Fruit fly (Drosophila melanogaster) whole organism, adult: ENCODE results near the gene qless.
A peak's percentile ranks its signal among the peaks of the same experiment; 100 is the strongest.

Source experiments
- CG11617 ChIP-seq: fragments of 200-800 bp; sonication (Bioruptor generic); optimal IDR thresholded peaks from 2 replicates; lab custom pipeline; 2017; ENCODE audit warnings: mild to moderate bottlenecking, missing biosample characterization, missing genetic modification reagents, missing genetic modification characterization
- CG12768 ChIP-seq: fragments of 200-800 bp; sonication (Bioruptor generic); optimal IDR thresholded peaks from 2 replicates; lab custom pipeline; 2017; ENCODE audit warnings: missing biosample characterization, missing genetic modification characterization, mild to moderate bottlenecking, moderate library complexity, missing genetic modification reagents
- CG14711 ChIP-seq: fragments of 200-800 bp; sonication (Bioruptor generic); optimal IDR thresholded peaks from 2 replicates; lab custom pipeline; 2018; ENCODE audit warnings: missing biosample characterization, mild to moderate bottlenecking, missing genetic modification characterization, moderate library complexity
- CG1620 ChIP-seq: fragments of 200-800 bp; sonication (Bioruptor generic); optimal IDR thresholded peaks from 2 replicates; lab custom pipeline; 2016; ENCODE audit warnings: missing biosample characterization, missing genetic modification characterization
- CG33017 ChIP-seq: fragments of 200-800 bp; sonication (Bioruptor generic); optimal IDR thresholded peaks from 2 replicates; lab custom pipeline; 2018; ENCODE audit warnings: missing biosample characterization, mild to moderate bottlenecking, missing genetic modification characterization, moderate library complexity
- CG5204 ChIP-seq: fragments of 200-800 bp; sonication (Bioruptor generic); optimal IDR thresholded peaks from 2 replicates; lab custom pipeline; 2016; ENCODE audit warnings: missing biosample characterization, missing genetic modification characterization
- CG7045 ChIP-seq: fragments of 200-800 bp; sonication (Bioruptor generic); optimal IDR thresholded peaks from 2 replicates; lab custom pipeline; 2017; ENCODE audit warnings: missing biosample characterization, mild to moderate bottlenecking, missing genetic modification characterization
- CG7101 ChIP-seq: fragments of 200-800 bp; sonication (Bioruptor generic); optimal IDR thresholded peaks from 2 replicates; lab custom pipeline; 2018; ENCODE audit warnings: missing biosample characterization, mild to moderate bottlenecking, missing genetic modification characterization, moderate library complexity
- Clk ChIP-seq: fragments of 200-800 bp; sonication (Bioruptor generic); optimal IDR thresholded peaks from 2 replicates; lab custom pipeline; 2017; ENCODE audit warnings: missing biosample characterization, missing genetic modification characterization
- Crg-1 ChIP-seq: fragments of 200-800 bp; sonication (Bioruptor generic); optimal IDR thresholded peaks from 2 replicates; lab custom pipeline; 2016; ENCODE audit warnings: missing biosample characterization, missing genetic modification characterization
- Hr96 ChIP-seq: fragments of 200-800 bp; sonication (Bioruptor generic); optimal IDR thresholded peaks from 2 replicates; lab custom pipeline; 2016; ENCODE audit warnings: missing biosample characterization, missing genetic modification characterization
- Mnt ChIP-seq: fragments of 200-800 bp; sonication (Bioruptor generic); optimal IDR thresholded peaks from 2 replicates; lab custom pipeline; 2016; ENCODE audit warnings: missing biosample characterization, mild to moderate bottlenecking, missing genetic modification characterization
- bab1 ChIP-seq: fragments of 200-800 bp; sonication (Bioruptor generic); optimal IDR thresholded peaks from 3 replicates; lab custom pipeline; 2019; ENCODE audit warnings: missing biosample characterization, mild to moderate bottlenecking, missing genetic modification characterization, moderate library complexity
- cic ChIP-seq: fragments of 200-800 bp; sonication (Bioruptor generic); optimal IDR thresholded peaks from 2 replicates; lab custom pipeline; 2017; ENCODE audit warnings: missing biosample characterization, mild to moderate bottlenecking, missing genetic modification characterization, moderate library complexity
- cnc ChIP-seq, 2 experiments: fragments of >200 bp; optimal IDR thresholded peaks; 2 replicates each; lab custom pipeline; 2017
- kay ChIP-seq: fragments of 200-800 bp; sonication (Bioruptor generic); peaks from one replicate; lab custom pipeline; 2016; ENCODE audit warnings: missing biosample characterization, missing genetic modification characterization, borderline replicate concordance
- ovo ChIP-seq: fragments of 200-800 bp; sonication (Bioruptor generic); optimal IDR thresholded peaks from 2 replicates; lab custom pipeline; 2016; ENCODE audit warnings: missing biosample characterization, missing genetic modification characterization
- pad ChIP-seq: fragments of 200-800 bp; sonication (Bioruptor generic); optimal IDR thresholded peaks from 3 replicates; lab custom pipeline; 2017; ENCODE audit warnings: missing biosample characterization, missing genetic modification characterization, mild to moderate bottlenecking, moderate library complexity, missing genetic modification reagents
- tj ChIP-seq: fragments of 200-800 bp; sonication (Bioruptor generic); optimal IDR thresholded peaks from 3 replicates; lab custom pipeline; 2017; ENCODE audit warnings: missing biosample characterization, mild to moderate bottlenecking, missing genetic modification characterization, moderate library complexity
- toe ChIP-seq: fragments of 200-800 bp; sonication (Bioruptor generic); optimal IDR thresholded peaks from 2 replicates; lab custom pipeline; 2016; ENCODE audit warnings: missing biosample characterization, missing genetic modification characterization

Gene qless

DNA sequence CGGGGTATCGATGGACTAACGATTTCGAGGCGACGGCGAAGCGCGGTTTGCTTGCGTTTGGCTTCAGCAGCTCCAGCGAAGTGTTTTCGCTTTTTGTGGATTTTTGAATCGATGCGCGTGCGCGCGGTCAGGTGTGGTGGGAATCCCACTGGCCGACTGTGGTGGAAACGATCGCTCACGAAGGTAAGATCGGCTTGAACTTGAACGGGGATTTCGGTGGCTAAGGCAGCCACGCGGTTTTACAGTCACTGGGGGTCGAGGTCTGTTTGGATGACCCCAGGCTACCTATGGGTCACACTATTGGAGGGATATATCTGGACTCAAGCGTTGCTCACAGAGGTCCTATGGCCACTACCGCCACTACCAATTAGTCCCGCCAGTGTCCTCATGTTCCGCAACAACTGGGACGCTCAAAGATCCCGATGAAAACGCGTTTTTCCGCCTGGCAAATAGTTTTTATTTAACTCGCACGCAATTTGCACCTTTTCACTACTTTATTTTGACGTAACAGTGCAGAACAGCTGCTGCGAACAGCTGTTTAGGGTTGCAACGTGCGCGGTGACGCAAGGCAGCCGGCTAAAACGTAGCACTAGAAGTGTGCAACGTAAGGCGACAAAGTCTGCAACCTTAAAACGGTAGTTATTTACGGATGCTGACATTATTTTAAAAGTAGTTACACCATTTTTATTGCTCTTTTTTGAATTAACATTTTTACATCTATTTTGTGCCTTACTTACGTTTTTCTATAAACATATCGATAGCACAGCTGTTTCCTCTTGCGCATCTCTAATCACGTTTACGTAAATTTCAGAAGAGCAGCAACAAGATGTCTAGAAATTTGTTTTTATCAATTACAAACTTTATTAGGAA, at the start of gene qless, which contains the start of gene mRpL32:
TSS of gene qless (minus strand) at position 516 of the 870 bp plus-strand sequence.
TSS of gene mRpL32 (plus strand) at position 780 of the 870 bp plus-strand sequence.
- TF ChIP-seq pad (GFP tag; lab: Kevin White, UChicago) (peak; percentile 10), cnc (optimal IDR thresholded peaks at IDR 0.05; lab: Kevin White, UChicago) (no peak), CG12768 (GFP tag; lab: Kevin White, UChicago) (peak; percentile 18), CG7045 (peak; percentile 64), Crg-1 (GFP tag; lab: Kevin White, UChicago) (peak; percentile 32), CG14711 (tag; lab: Kevin White, UChicago) (peak; percentile 97), Mnt (GFP tag; lab: Kevin White, UChicago) (peak; percentile 82), CG33017 (tag; lab: Kevin White, UChicago) (peak; percentile 18), tj (peak; percentile 27), bab1 (GFP tag; lab: Kevin White, UChicago) (peak; percentile 74), CG7101 (tag; lab: Kevin White, UChicago) (peak; percentile 57), kay (GFP tag; lab: Kevin White, UChicago) (no peak), Hr96 (GFP tag; lab: Kevin White, UChicago) (peak; percentile 48), CG11617 (GFP tag; lab: Kevin White, UChicago) (peak; percentile 37), Clk (GFP tag; lab: Kevin White, UChicago) (peak; percentile 43), CG5204 (GFP tag; lab: Kevin White, UChicago) (peak; percentile 47), toe (GFP tag; lab: Kevin White, UChicago) (peak; percentile 68), cic (GFP tag; lab: Kevin White, UChicago) (no peak), CG1620 (GFP tag; lab: Kevin White, UChicago) (no peak), ovo (peak; percentile 14)

DNA sequence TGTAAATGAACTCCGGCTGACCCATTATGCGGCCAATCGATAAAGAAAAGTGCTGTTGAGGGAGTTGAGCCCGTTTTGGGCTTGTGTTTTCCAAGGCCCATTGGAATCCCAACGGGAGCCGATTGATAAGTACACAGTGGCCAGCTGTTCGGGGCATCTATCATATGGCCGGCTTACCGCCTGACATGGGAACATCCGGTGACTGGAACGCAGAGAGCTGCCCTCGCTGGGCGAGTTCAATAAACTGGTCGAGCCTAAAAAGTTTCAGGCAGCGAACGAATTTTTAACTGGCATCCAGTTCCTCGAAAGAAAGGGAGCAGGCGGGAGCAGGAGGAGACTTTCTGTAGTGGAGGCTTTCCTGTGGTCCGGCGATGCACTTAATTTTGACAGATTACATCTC, 49.1 kb upstream of the qless start:
- no peak for TF ChIP-seq Hr96 (GFP tag; lab: Kevin White, UChicago)
- no peak for TF ChIP-seq CG5204 (GFP tag; lab: Kevin White, UChicago)
- no peak for TF ChIP-seq cic (GFP tag; lab: Kevin White, UChicago)
- TF ChIP-seq ovo = no peak
- no peak for TF ChIP-seq CG1620 (GFP tag; lab: Kevin White, UChicago)
- no peak for TF ChIP-seq cnc (optimal IDR thresholded peaks at IDR 0.05; lab: Kevin White, UChicago)
- no peak for TF ChIP-seq Clk (GFP tag; lab: Kevin White, UChicago)
- TF ChIP-seq tj = no peak
- no peak for TF ChIP-seq CG7045
- no peak for TF ChIP-seq CG11617 (GFP tag; lab: Kevin White, UChicago)
- TF ChIP-seq toe (GFP tag; lab: Kevin White, UChicago) = no peak
- TF ChIP-seq CG12768 (GFP tag; lab: Kevin White, UChicago) = no peak
- no peak for TF ChIP-seq Crg-1 (GFP tag; lab: Kevin White, UChicago)
- no peak for TF ChIP-seq kay (GFP tag; lab: Kevin White, UChicago)
- TF ChIP-seq CG33017 (tag; lab: Kevin White, UChicago) = no peak
- TF ChIP-seq pad (GFP tag; lab: Kevin White, UChicago) = no peak
- no peak for TF ChIP-seq Mnt (GFP tag; lab: Kevin White, UChicago)

DNA sequence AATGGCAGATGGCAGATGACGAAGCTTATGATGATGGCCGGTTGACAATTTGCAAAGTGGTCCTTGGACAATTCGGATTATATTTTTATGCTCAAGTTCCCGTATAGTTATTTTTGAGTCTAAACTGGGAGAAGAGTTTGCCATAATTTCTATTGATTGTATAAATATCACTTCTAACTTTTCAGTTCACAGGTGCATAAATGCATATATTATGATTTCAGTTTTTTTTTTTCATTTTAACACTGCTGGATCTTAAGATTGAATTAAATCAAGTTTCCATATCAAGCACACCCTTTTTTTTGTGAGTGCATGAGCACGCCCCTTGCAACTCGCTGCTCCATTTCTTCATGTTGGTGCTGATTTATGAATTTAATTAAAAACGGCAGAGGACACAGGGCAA, 44.6 kb upstream of the qless start:
- TF ChIP-seq CG1620 (GFP tag; lab: Kevin White, UChicago) (no peak), Crg-1 (GFP tag; lab: Kevin White, UChicago) (no peak), Mnt (GFP tag; lab: Kevin White, UChicago) (no peak), cic (GFP tag; lab: Kevin White, UChicago) (no peak), CG12768 (GFP tag; lab: Kevin White, UChicago) (no peak), Hr96 (GFP tag; lab: Kevin White, UChicago) (no peak), toe (GFP tag; lab: Kevin White, UChicago) (no peak), cnc (optimal IDR thresholded peaks at IDR 0.05; lab: Kevin White, UChicago) (no peak), CG14711 (tag; lab: Kevin White, UChicago) (no peak), CG5204 (GFP tag; lab: Kevin White, UChicago) (no peak), pad (GFP tag; lab: Kevin White, UChicago) (no peak), tj (no peak), CG11617 (GFP tag; lab: Kevin White, UChicago) (no peak), bab1 (GFP tag; lab: Kevin White, UChicago) (no peak), CG33017 (tag; lab: Kevin White, UChicago) (no peak), ovo (no peak), CG7101 (tag; lab: Kevin White, UChicago) (no peak)

DNA sequence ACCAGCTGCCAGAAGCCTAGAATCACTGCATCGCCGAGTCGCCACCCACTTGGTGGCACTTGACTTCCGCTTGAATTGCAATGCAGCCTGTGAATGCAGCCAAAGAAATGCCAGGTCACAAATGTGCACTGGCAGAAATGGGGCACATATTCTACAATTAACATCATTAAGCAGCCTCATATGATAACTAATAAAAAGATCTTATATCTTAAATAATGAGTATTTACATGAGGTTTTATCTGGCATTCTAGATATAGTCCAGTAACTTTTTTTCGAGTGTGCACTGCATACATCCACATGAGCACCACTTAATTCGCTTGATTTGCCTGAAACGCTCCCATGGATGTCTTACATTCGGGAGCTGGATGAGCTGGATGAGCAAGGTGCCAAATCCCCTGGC, 43.3 kb upstream of the qless start:
- TF ChIP-seq Crg-1 (GFP tag; lab: Kevin White, UChicago) = no peak
- no peak for TF ChIP-seq Mnt (GFP tag; lab: Kevin White, UChicago)
- TF ChIP-seq CG14711 (tag; lab: Kevin White, UChicago) = no peak
- TF ChIP-seq CG5204 (GFP tag; lab: Kevin White, UChicago) = no peak
- no peak for TF ChIP-seq Hr96 (GFP tag; lab: Kevin White, UChicago)
- TF ChIP-seq bab1 (GFP tag; lab: Kevin White, UChicago) = no peak
- TF ChIP-seq ovo = no peak
- no peak for TF ChIP-seq cnc (optimal IDR thresholded peaks at IDR 0.05; lab: Kevin White, UChicago)
- no peak for TF ChIP-seq kay (GFP tag; lab: Kevin White, UChicago)

DNA sequence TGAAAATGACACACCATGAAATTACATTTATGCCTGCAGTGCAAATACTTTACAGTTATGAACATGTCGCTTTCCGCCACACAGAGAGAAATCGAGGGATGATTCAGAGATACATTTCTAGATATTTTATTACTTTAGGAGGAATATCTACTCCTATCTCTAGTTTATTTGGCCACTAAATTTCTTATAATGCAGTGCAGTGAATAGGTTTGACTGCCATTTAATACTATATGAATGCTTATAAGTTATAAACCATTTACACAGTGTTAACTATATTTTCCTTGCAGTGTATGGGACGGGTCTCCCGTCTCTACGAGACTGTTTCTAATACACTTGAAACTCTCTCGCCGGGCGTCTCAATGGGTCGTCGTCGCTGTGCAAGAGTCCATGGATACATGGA, 37.8 kb upstream of the qless start:
- TF ChIP-seq kay (GFP tag; lab: Kevin White, UChicago) (no peak), cic (GFP tag; lab: Kevin White, UChicago) (no peak), CG5204 (GFP tag; lab: Kevin White, UChicago) (no peak), CG7101 (tag; lab: Kevin White, UChicago) (no peak), CG11617 (GFP tag; lab: Kevin White, UChicago) (no peak), Mnt (GFP tag; lab: Kevin White, UChicago) (no peak), pad (GFP tag; lab: Kevin White, UChicago) (no peak), tj (no peak), CG7045 (no peak), ovo (no peak), toe (GFP tag; lab: Kevin White, UChicago) (no peak), Clk (GFP tag; lab: Kevin White, UChicago) (no peak)
